Worm (Caenorhabditis elegans): ENCODE measurements around the gene R02F2.8.

R02F2.8 gene

DNA sequence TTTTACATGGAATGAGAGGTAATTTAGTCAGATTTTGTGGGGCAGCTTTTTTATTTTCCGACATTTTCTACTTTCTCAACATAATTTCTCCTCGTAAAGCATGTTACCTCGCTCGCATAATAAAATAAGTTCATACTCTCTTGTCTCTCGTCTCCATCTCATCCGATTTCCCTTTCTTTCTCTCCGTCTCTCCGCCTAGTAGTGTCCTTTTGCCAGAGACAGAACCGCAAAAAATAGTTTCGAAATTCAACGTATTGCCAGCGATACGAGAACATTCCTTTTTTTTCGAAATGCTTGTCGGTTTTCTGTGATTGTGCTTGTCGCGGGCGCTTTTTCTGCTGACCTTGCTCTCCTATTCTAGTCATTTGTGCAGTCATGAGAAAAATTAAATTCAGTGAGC lies 9.1 kb upstream of the R02F2.8 start (continued):
- TF ChIP-seq snpc-4 (GFP tag; optimal IDR thresholded peaks at IDR 0.05) (no peak), snpc-4 (tag; optimal IDR thresholded peaks at IDR 0.05) (peak in 1 of 4 experiments; percentile 18), let-607 (tag; optimal IDR thresholded peaks at IDR 0.05) (peak in 1 of 2 experiments; percentile 12)

DNA sequence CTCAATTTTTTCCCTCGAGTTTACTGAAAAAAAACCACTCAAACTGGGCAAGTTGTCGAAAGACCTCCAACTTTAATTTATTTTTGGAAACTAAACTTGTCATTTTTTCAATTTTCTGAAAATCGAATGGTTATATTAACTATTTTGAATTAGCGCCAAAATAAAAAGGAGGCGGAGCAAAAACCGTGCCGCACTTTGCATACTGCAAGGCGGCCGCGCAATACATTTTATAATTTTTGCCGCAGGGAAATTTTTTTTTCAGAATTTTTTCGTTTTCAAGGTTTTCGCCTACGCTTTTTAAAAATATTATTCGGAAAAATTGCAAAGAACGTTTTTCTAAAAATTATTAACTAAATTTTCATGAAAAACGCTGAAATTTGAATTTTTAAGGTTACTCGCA lies 8.6 kb upstream of the R02F2.8 start:
- TF ChIP-seq let-526 (GFP tag; IDR thresholded peaks at IDR 0.05), result no peak
- 0 out of 2 replicates have a peak, but pooled peaks have one; percentile 23 for TF ChIP-seq pbrm-1 (GFP tag; IDR thresholded peaks at IDR 0.05)
- TF ChIP-seq hmg-1.2 (GFP tag; IDR thresholded peaks at IDR 0.05), result 0 out of 2 replicates have a peak, but pooled peaks have one; percentile 5
- peak; percentile 69; the same call in 1 of the 2 replicates for TF ChIP-seq madf-6 (GFP tag; IDR thresholded peaks at IDR 0.05)
- TF ChIP-seq mxl-1 (tag; optimal IDR thresholded peaks at IDR 0.05), result no peak
- TF ChIP-seq rec-8 (tag; optimal IDR thresholded peaks at IDR 0.05), result no peak
- no peak for TF ChIP-seq ztf-25 (GFP tag; IDR thresholded peaks at IDR 0.05)
- TF ChIP-seq die-1 (tag; optimal IDR thresholded peaks at IDR 0.05), result no peak
- TF ChIP-seq ceh-40 (GFP tag; IDR thresholded peaks at IDR 0.05), result no peak
- no peak for TF ChIP-seq gei-17 (GFP tag; optimal IDR thresholded peaks at IDR 0.05)
- no peak for TF ChIP-seq mcd-1 (GFP tag; IDR thresholded peaks at IDR 0.05)
- TF ChIP-seq lsl-1 (GFP tag; optimal IDR thresholded peaks at IDR 0.05), result peak; percentile 41
- TF ChIP-seq B0035.1 (tag; optimal IDR thresholded peaks at IDR 0.05), result no peak
- TF ChIP-seq attf-6 (GFP tag; IDR thresholded peaks at IDR 0.05), result no peak
- peak; percentile 54; the same call in 1 of the 2 replicates for TF ChIP-seq attf-3 (GFP tag; conservative IDR thresholded peaks at IDR 0.05)
- peak; percentile 82 for TF ChIP-seq lin-54 (GFP tag; optimal IDR thresholded peaks at IDR 0.05)
- peak; percentile 56 for TF ChIP-seq him-1 (tag; optimal IDR thresholded peaks at IDR 0.05)
- peak in 1 of 3 experiments; percentile 36 for TF ChIP-seq lin-35 (GFP tag; optimal IDR thresholded peaks at IDR 0.05)
- peak; percentile 35 for TF ChIP-seq snpc-1.3 (tag; optimal IDR thresholded peaks at IDR 0.05; ENCODE audit: insufficient read depth)
- peak; percentile 64 for TF ChIP-seq dpl-1 (GFP tag; optimal IDR thresholded peaks at IDR 0.05)
- TF ChIP-seq akir-1 (GFP tag; optimal IDR thresholded peaks at IDR 0.05), result no peak
- TF ChIP-seq efl-1 (GFP tag; optimal IDR thresholded peaks at IDR 0.05), result peak; percentile 72
- no peak for TF ChIP-seq chd-7 (tag; optimal IDR thresholded peaks at IDR 0.05)
- TF ChIP-seq ceh-100 (GFP tag; IDR thresholded peaks at IDR 0.05), result peak; percentile 19; the same call in 1 of the 2 replicates
- TF ChIP-seq F33H1.4 (GFP tag; IDR thresholded peaks at IDR 0.05), result peak; percentile 55; the same call in 1 of the 2 replicates
- TF ChIP-seq dpff-1 (tag; optimal IDR thresholded peaks at IDR 0.05), result no peak
- TF ChIP-seq ceh-91 (GFP tag; IDR thresholded peaks at IDR 0.05), result peak; percentile 48; the same call in 1 of the 2 replicates
- no peak for TF ChIP-seq Y67H2A.10 (GFP tag; conservative IDR thresholded peaks at IDR 0.05)
- TF ChIP-seq nfyb-1 (GFP tag; IDR thresholded peaks at IDR 0.05), result no peak
- no peak for TF ChIP-seq madf-10 (tag; optimal IDR thresholded peaks at IDR 0.05)
- 0 out of 2 replicates have a peak, but pooled peaks have one; percentile 10 for TF ChIP-seq Y79H2A.3 (GFP tag; conservative IDR thresholded peaks at IDR 0.05)
- peak; percentile 5 for TF ChIP-seq snpc-3.4 (tag; optimal IDR thresholded peaks at IDR 0.05)
- TF ChIP-seq xnd-1 (tag; optimal IDR thresholded peaks at IDR 0.05), result peak; percentile 6
